Worm (Caenorhabditis elegans): Measurements from ENCODE around the gene F55A11.8.

- no peak for TF ChIP-seq klf-2 (GFP tag; conservative IDR thresholded peaks at IDR 0.05)
- TF ChIP-seq cog-1 (tag; optimal IDR thresholded peaks at IDR 0.05): no peak
- no peak for TF ChIP-seq ztf-23 (GFP tag; IDR thresholded peaks at IDR 0.05)
- no peak for TF ChIP-seq ref-1 (GFP tag; conservative IDR thresholded peaks at IDR 0.05)
- no peak for TF ChIP-seq flt-1 (GFP tag; IDR thresholded peaks at IDR 0.05)
- no peak for TF ChIP-seq ztf-29 (GFP tag; IDR thresholded peaks at IDR 0.05)
- TF ChIP-seq tab-1 (GFP tag; IDR thresholded peaks at IDR 0.05): no peak
- no peak for TF ChIP-seq T22C8.4 (GFP tag; IDR thresholded peaks at IDR 0.05)
- no peak for TF ChIP-seq med-1 (GFP tag; optimal IDR thresholded peaks at IDR 0.05; ENCODE audit: insufficient read depth)
Measured at ce11 chrV:11779810-11780209, 8.2 kb upstream of the F55A11.8 start.

Measured in whole organism, midembryonic.